Worm (Caenorhabditis elegans) whole organism, midembryonic: Measurements from ENCODE around the gene skn-1.

Experiments used
- cog-1 ChIP-seq: sonication (generic microtip); optimal IDR thresholded peaks from 2 replicates; lab custom pipeline; 2016; ENCODE audit warnings: missing genetic modification characterization, missing compliant biosample characterization
- med-1 ChIP-seq: sonication (generic microtip); optimal IDR thresholded peaks from 2 replicates; lab custom pipeline; 2017; ENCODE audit warnings: missing genetic modification characterization, mild to moderate bottlenecking, missing compliant biosample characterization, antibody characterized with exemption, missing genetic modification reagents; ENCODE audit not compliant: insufficient read depth
- tab-1 ChIP-seq: fragments of 200-800 bp; sonication (Bioruptor generic); IDR thresholded peaks from 2 replicates; pipeline ENCODE4 v1.3.6; 2022; ENCODE audit warnings: missing genetic modification characterization, missing compliant biosample characterization
- ztf-23 ChIP-seq: fragments of 200-800 bp; sonication (Bioruptor generic); IDR thresholded peaks from 2 replicates; pipeline ENCODE4 v1.3.6; 2022; ENCODE audit warnings: missing genetic modification reagents, missing genetic modification characterization, missing compliant biosample characterization

- TF ChIP-seq ztf-23, result no peak
- no peak for TF ChIP-seq tab-1 (GFP tag; lab: Robert Waterston, UW)
- TF ChIP-seq cog-1 (tag; lab: Kevin White, UChicago), result no peak
- no peak for TF ChIP-seq med-1 (GFP tag; lab: Kevin White, UChicago)
These were observed 9.3 kb upstream of the skn-1 start, which contains the start of gene T19E7.6 for ce11 chrIV:5669459-5669858.
